Worm (Caenorhabditis elegans) whole organism, L3 larva: ENCODE data around the gene EEED8.14.

Source experiments
- elt-3 ChIP-seq, 3 experiments: fragments of 150-350 bp in 1 of 3; sonication (generic microtip) in 2 of 3; optimal IDR thresholded peaks; 2 replicates in 2 of 3; 4 replicates in 1 of 3; lab custom pipeline; 2014 to 2017; ENCODE audit warnings: missing biosample characterization in 3 of 3, missing genetic modification characterization in 3 of 3
- pqm-1 ChIP-seq: fragments of 150-350 bp; optimal IDR thresholded peaks from 2 replicates; lab custom pipeline; 2017; ENCODE audit warnings: missing biosample characterization, missing genetic modification characterization, inconsistent platforms

DNA sequence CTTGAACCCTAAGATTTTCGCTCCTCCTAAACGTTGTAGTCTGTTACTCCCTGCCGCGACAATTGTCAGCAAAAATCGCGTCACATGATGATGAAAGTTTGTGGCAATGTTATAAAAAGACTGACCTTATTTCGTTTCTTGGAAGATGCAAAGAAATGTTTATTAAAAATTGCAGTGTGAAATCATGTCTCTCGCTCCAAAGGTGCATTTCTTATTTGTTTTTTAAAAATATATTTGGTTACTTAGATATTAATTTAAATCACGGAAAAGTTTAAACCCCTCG is 35.7 kb downstream of the EEED8.14 start:
- TF ChIP-seq pqm-1 (tag; lab: Kevin White, UChicago) = no peak
- no peak for TF ChIP-seq elt-3 (tag; optimal IDR thresholded peaks at IDR 0.05; lab: Kevin White, UChicago)
